Fruit fly (Drosophila melanogaster) whole organism, embryonic: ENCODE results near the gene beag.

ENCODE experiments used
- Bdp1 ChIP-seq: fragments of 200-800 bp; sonication (Bioruptor generic); optimal IDR thresholded peaks from 3 replicates; lab custom pipeline; 2016; ENCODE audit warnings: missing biosample characterization, missing genetic modification characterization
- Bteb2 ChIP-seq: fragments of 200-800 bp; sonication (Bioruptor generic); optimal IDR thresholded peaks from 2 replicates; lab custom pipeline; 2016; ENCODE audit warnings: missing biosample characterization, missing genetic modification characterization
- CG10366 ChIP-seq: fragments of 200-800 bp; sonication (Bioruptor generic); IDR thresholded peaks from 2 replicates; pipeline ENCODE4 v1.3.6; 2022; ENCODE audit warnings: missing biosample characterization, missing genetic modification characterization
- CG11504 ChIP-seq: fragments of 200-800 bp; sonication (Bioruptor generic); optimal IDR thresholded peaks from 3 replicates; lab custom pipeline; 2019; ENCODE audit warnings: missing biosample characterization, mild to moderate bottlenecking, missing genetic modification characterization, moderate library complexity
- CG12299 ChIP-seq: fragments of 200-800 bp; sonication (Bioruptor generic); optimal IDR thresholded peaks from 2 replicates; lab custom pipeline; 2018; ENCODE audit warnings: missing biosample characterization, mild to moderate bottlenecking, missing genetic modification characterization
- CG12659 ChIP-seq: fragments of 200-800 bp; sonication (Bioruptor generic); optimal IDR thresholded peaks from 3 replicates; lab custom pipeline; 2017; ENCODE audit warnings: mild to moderate bottlenecking, missing biosample characterization, missing genetic modification reagents, missing genetic modification characterization
- CG12769 ChIP-seq: fragments of 200-800 bp; sonication (Bioruptor generic); optimal IDR thresholded peaks from 2 replicates; lab custom pipeline; 2019; ENCODE audit warnings: missing biosample characterization, mild to moderate bottlenecking, missing genetic modification characterization, moderate library complexity
- CG14441 ChIP-seq: fragments of 200-800 bp; sonication (Bioruptor generic); IDR thresholded peaks from 2 replicates; pipeline ENCODE4 v1.3.6; 2022; ENCODE audit warnings: missing biosample characterization, missing genetic modification characterization
- CG15479 ChIP-seq: fragments of 200-800 bp; sonication (Bioruptor generic); optimal IDR thresholded peaks from 3 replicates; lab custom pipeline; 2019; ENCODE audit warnings: missing biosample characterization, mild to moderate bottlenecking, missing genetic modification characterization, moderate library complexity
- CG15514 ChIP-seq: fragments of 200-800 bp; sonication (Bioruptor generic); optimal IDR thresholded peaks from 3 replicates; lab custom pipeline; 2017; ENCODE audit warnings: missing biosample characterization, missing genetic modification characterization, mild to moderate bottlenecking, moderate library complexity, missing genetic modification reagents
- CG16779 ChIP-seq: fragments of 200-800 bp; sonication (Bioruptor generic); IDR thresholded peaks from 2 replicates; pipeline ENCODE4 v1.3.6; 2022; ENCODE audit warnings: missing biosample characterization, missing genetic modification characterization
- CG17385 ChIP-seq: fragments of 200-800 bp; sonication (Bioruptor generic); optimal IDR thresholded peaks from 3 replicates; lab custom pipeline; 2018; ENCODE audit warnings: missing biosample characterization, mild to moderate bottlenecking, missing genetic modification characterization
- CG17802 ChIP-seq: fragments of 200-800 bp; sonication (Bioruptor generic); optimal IDR thresholded peaks from 2 replicates; lab custom pipeline; 2018; ENCODE audit warnings: missing biosample characterization, mild to moderate bottlenecking, missing genetic modification characterization, moderate library complexity
- CG2889 ChIP-seq: fragments of 200-800 bp; sonication (Bioruptor generic); IDR thresholded peaks from 3 replicates; pipeline ENCODE4 v1.3.6; 2022; ENCODE audit warnings: missing biosample characterization, missing genetic modification characterization
- CG4282 ChIP-seq: fragments of 200-800 bp; sonication (Bioruptor generic); optimal IDR thresholded peaks from 2 replicates; lab custom pipeline; 2016; ENCODE audit warnings: missing biosample characterization, missing genetic modification characterization
- CG4360 ChIP-seq: fragments of 200-800 bp; sonication (Bioruptor generic); IDR thresholded peaks from 2 replicates; pipeline ENCODE4 v1.3.6; 2022; ENCODE audit warnings: missing biosample characterization, missing genetic modification characterization
- CG6175 ChIP-seq: fragments of 200-800 bp; sonication (Bioruptor generic); IDR thresholded peaks from 3 replicates; pipeline ENCODE4 v1.3.6; 2022; ENCODE audit warnings: missing biosample characterization, missing genetic modification characterization
- CG6683 ChIP-seq: fragments of 200-800 bp; sonication (Bioruptor generic); optimal IDR thresholded peaks from 2 replicates; lab custom pipeline; 2017; ENCODE audit warnings: missing biosample characterization, mild to moderate bottlenecking, missing genetic modification characterization, missing genetic modification reagents
- CG6854 ChIP-seq: fragments of 200-800 bp; sonication (Bioruptor generic); optimal IDR thresholded peaks from 3 replicates; lab custom pipeline; 2017; ENCODE audit warnings: missing biosample characterization, mild to moderate bottlenecking, missing genetic modification characterization
- CG7987 ChIP-seq: fragments of 200-800 bp; sonication (Bioruptor generic); optimal IDR thresholded peaks from 2 replicates; lab custom pipeline; 2018; ENCODE audit warnings: missing biosample characterization, mild to moderate bottlenecking, missing genetic modification characterization, moderate library complexity
- CG9932 ChIP-seq: fragments of 200-800 bp; sonication (Bioruptor generic); IDR thresholded peaks from 2 replicates; pipeline ENCODE4 v1.3.6; 2022; ENCODE audit warnings: missing biosample characterization, missing genetic modification characterization
- HmgD ChIP-seq: fragments of 200-800 bp; sonication (Bioruptor generic); optimal IDR thresholded peaks from 3 replicates; lab custom pipeline; 2016; ENCODE audit warnings: missing biosample characterization, missing genetic modification characterization
- Hsf ChIP-seq: fragments of 200-800 bp; sonication (Bioruptor generic); optimal IDR thresholded peaks from 3 replicates; lab custom pipeline; 2016; ENCODE audit warnings: missing biosample characterization, missing genetic modification characterization
- MESR4 ChIP-seq: fragments of 200-800 bp; sonication (Bioruptor generic); optimal IDR thresholded peaks from 2 replicates; lab custom pipeline; 2018; ENCODE audit warnings: missing biosample characterization, mild to moderate bottlenecking, missing genetic modification characterization, moderate library complexity
- Spps ChIP-seq: fragments of 200-800 bp; sonication (Bioruptor generic); optimal IDR thresholded peaks from 2 replicates; lab custom pipeline; 2018; ENCODE audit warnings: missing biosample characterization, mild to moderate bottlenecking, missing genetic modification characterization
- Tbp ChIP-seq: fragments of >200 bp; optimal IDR thresholded peaks from 2 replicates; lab custom pipeline; 2018; ENCODE audit warnings: missing biosample characterization, missing genetic modification characterization
- Vsx1 ChIP-seq: fragments of 200-800 bp; sonication (Bioruptor generic); optimal IDR thresholded peaks from 2 replicates; lab custom pipeline; 2017; ENCODE audit warnings: missing biosample characterization, mild to moderate bottlenecking, missing genetic modification characterization, missing genetic modification reagents
- al ChIP-seq: fragments of 200-800 bp; sonication (Bioruptor generic); IDR thresholded peaks from 2 replicates; pipeline ENCODE4 v1.3.6; 2022; ENCODE audit warnings: missing biosample characterization, missing genetic modification characterization
- ap ChIP-seq: fragments of 200-800 bp; sonication (Bioruptor generic); IDR thresholded peaks from 2 replicates; pipeline ENCODE4 v1.3.6; 2022; ENCODE audit warnings: missing biosample characterization, missing genetic modification characterization
- ash1 ChIP-seq: fragments of 200-800 bp; sonication (Bioruptor generic); optimal IDR thresholded peaks from 2 replicates; lab custom pipeline; 2018; ENCODE audit warnings: missing biosample characterization, mild to moderate bottlenecking, missing genetic modification characterization
- ato ChIP-seq: fragments of 200-800 bp; sonication (Bioruptor generic); IDR thresholded peaks from 2 replicates; pipeline ENCODE4 v1.3.6; 2022; ENCODE audit warnings: missing biosample characterization, missing genetic modification characterization; ENCODE audit not compliant: partially characterized antibody
- bab2 ChIP-seq: fragments of 200-800 bp; sonication (Bioruptor generic); optimal IDR thresholded peaks from 2 replicates; lab custom pipeline; 2016; ENCODE audit warnings: missing biosample characterization, missing genetic modification characterization
- bcd ChIP-seq: fragments of 200-800 bp; sonication (Bioruptor generic); optimal IDR thresholded peaks from 2 replicates; lab custom pipeline; 2017; ENCODE audit warnings: missing biosample characterization, mild to moderate bottlenecking, missing genetic modification characterization
- cato ChIP-seq: fragments of 200-800 bp; sonication (Bioruptor generic); optimal IDR thresholded peaks from 2 replicates; lab custom pipeline; 2016; ENCODE audit warnings: missing biosample characterization, missing genetic modification characterization, borderline replicate concordance
- danr ChIP-seq: fragments of 200-800 bp; sonication (Bioruptor generic); IDR thresholded peaks from 2 replicates; pipeline ENCODE4 v1.3.6; 2022; ENCODE audit warnings: missing biosample characterization, missing genetic modification characterization
- dpn ChIP-seq, 2 experiments: fragments of 200-800 bp; sonication (Bioruptor generic); optimal IDR thresholded peaks; 3 replicates each; lab custom pipeline; 2016; ENCODE audit warnings: missing biosample characterization in 2 of 2, missing genetic modification characterization in 2 of 2
- esg ChIP-seq: fragments of 200-800 bp; sonication (Bioruptor generic); conservative IDR thresholded peaks from 2 replicates; pipeline ENCODE4 v1.3.6; 2022; ENCODE audit warnings: missing biosample characterization, missing genetic modification characterization
- fd3F ChIP-seq: fragments of 200-800 bp; sonication (Bioruptor generic); optimal IDR thresholded peaks from 2 replicates; lab custom pipeline; 2018; ENCODE audit warnings: missing biosample characterization, mild to moderate bottlenecking, missing genetic modification characterization, moderate library complexity
- grn ChIP-seq: fragments of 200-800 bp; sonication (Bioruptor generic); optimal IDR thresholded peaks from 3 replicates; lab custom pipeline; 2017; ENCODE audit warnings: missing biosample characterization, missing genetic modification characterization
- inv ChIP-seq: fragments of 200-800 bp; sonication (Bioruptor generic); IDR thresholded peaks from 2 replicates; pipeline ENCODE4 v1.3.6; 2022; ENCODE audit warnings: missing biosample characterization, missing genetic modification characterization; ENCODE audit not compliant: partially characterized antibody
- lab ChIP-seq: fragments of 200-800 bp; sonication (Bioruptor generic); optimal IDR thresholded peaks from 3 replicates; lab custom pipeline; 2017; ENCODE audit warnings: missing biosample characterization, missing genetic modification characterization, mild to moderate bottlenecking, moderate library complexity, missing genetic modification reagents
- lola ChIP-seq, 3 experiments: fragments of >200 bp in 2 of 3; fragments of 200-800 bp in 1 of 3; sonication (Bioruptor generic) in 1 of 3; optimal IDR thresholded peaks; 2 replicates each; lab custom pipeline; 2017 to 2019; ENCODE audit warnings: missing biosample characterization in 3 of 3, missing genetic modification characterization in 3 of 3, mild to moderate bottlenecking in 1 of 3, moderate library complexity in 1 of 3
- luna ChIP-seq: fragments of 200-800 bp; sonication (Bioruptor generic); optimal IDR thresholded peaks from 2 replicates; lab custom pipeline; 2016; ENCODE audit warnings: missing biosample characterization, missing genetic modification characterization
- mirr ChIP-seq: fragments of 200-800 bp; sonication (Bioruptor generic); optimal IDR thresholded peaks from 3 replicates; lab custom pipeline; 2018; ENCODE audit warnings: missing biosample characterization, mild to moderate bottlenecking, missing genetic modification characterization
- so ChIP-seq: fragments of 200-800 bp; sonication (Bioruptor generic); IDR thresholded peaks from 3 replicates; pipeline ENCODE4 v1.3.6; 2022; ENCODE audit warnings: missing biosample characterization, missing genetic modification characterization
- stwl ChIP-seq: fragments of 200-800 bp; sonication (Bioruptor generic); optimal IDR thresholded peaks from 3 replicates; lab custom pipeline; 2018; ENCODE audit warnings: missing biosample characterization, mild to moderate bottlenecking, missing genetic modification characterization, moderate library complexity
- trem ChIP-seq: fragments of 200-800 bp; optimal IDR thresholded peaks from 3 replicates; lab custom pipeline; 2019; ENCODE audit warnings: missing biosample characterization, mild to moderate bottlenecking, missing genetic modification characterization, moderate library complexity
- tup ChIP-seq: fragments of 200-800 bp; sonication (Bioruptor generic); optimal IDR thresholded peaks from 2 replicates; lab custom pipeline; 2016; ENCODE audit warnings: missing biosample characterization, mild to moderate bottlenecking, missing genetic modification characterization, moderate library complexity
- unpg ChIP-seq: fragments of 200-800 bp; sonication (Bioruptor generic); optimal IDR thresholded peaks from 3 replicates; lab custom pipeline; 2018; ENCODE audit warnings: missing biosample characterization, mild to moderate bottlenecking, missing genetic modification characterization, moderate library complexity
- vfl ChIP-seq: fragments of 200-800 bp; sonication (Bioruptor generic); optimal IDR thresholded peaks from 2 replicates; lab custom pipeline; 2016; ENCODE audit warnings: missing biosample characterization, missing genetic modification characterization
- wdn ChIP-seq: fragments of 200-800 bp; sonication (Bioruptor generic); IDR thresholded peaks from 2 replicates; pipeline ENCODE4 v1.3.6; 2022; ENCODE audit warnings: missing biosample characterization, missing genetic modification characterization

beag gene

DNA sequence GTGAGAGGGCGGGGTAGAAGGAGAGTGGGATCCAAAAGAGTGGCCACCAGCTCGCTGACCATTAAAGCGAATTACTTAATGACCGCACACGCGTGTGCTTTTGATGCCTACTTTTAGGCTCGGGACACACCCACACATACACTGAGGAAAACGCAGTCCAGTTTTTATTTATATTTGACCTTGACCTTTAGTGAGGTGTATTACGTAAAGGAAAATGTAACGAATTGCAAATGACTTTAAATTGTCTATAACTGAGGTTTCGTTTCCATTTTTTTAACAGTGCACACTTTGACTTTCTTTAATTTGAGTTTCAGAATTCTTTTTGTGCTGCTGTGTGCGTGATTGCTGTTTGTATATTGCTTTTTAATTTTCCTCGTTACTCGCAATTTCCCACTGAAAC, 20.4 kb upstream of the beag start (continued):
- peak in 1 of 2 experiments; percentile 13 for TF ChIP-seq dpn (GFP tag; optimal IDR thresholded peaks at IDR 0.05; lab: Kevin White, UChicago)
- no peak for TF ChIP-seq CG7987 (GFP tag; lab: Kevin White, UChicago)
- no peak for TF ChIP-seq fd3F
- TF ChIP-seq danr: no peak
- TF ChIP-seq CG6683 (GFP tag; lab: Kevin White, UChicago): no peak
- TF ChIP-seq CG10366 (GFP tag; lab: Robert Waterston, UW): 0 out of 2 replicates have a peak, but pooled peaks have one; percentile 9
- TF ChIP-seq trem (tag; lab: Kevin White, UChicago): no peak
- no peak for TF ChIP-seq bcd (GFP tag; lab: Kevin White, UChicago)
- TF ChIP-seq unpg (GFP tag; lab: Kevin White, UChicago): peak; percentile 19
- TF ChIP-seq tup (GFP tag; lab: Kevin White, UChicago): no peak
- no peak for TF ChIP-seq bab2 (GFP tag; lab: Kevin White, UChicago)
- TF ChIP-seq wdn: no peak
- TF ChIP-seq CG12659 (GFP tag; lab: Kevin White, UChicago): no peak
- no peak for TF ChIP-seq CG16779
- no peak for TF ChIP-seq lola (GFP tag; optimal IDR thresholded peaks at IDR 0.05; lab: Kevin White, UChicago)
- 0 out of 2 replicates have a peak, but pooled peaks have one; percentile 26 for TF ChIP-seq CG14441 (GFP tag; lab: Robert Waterston, UW)
- peak; percentile 29; the same call in 1 of the 2 replicates for TF ChIP-seq CG9932 (GFP tag; lab: Robert Waterston, UW)
- no peak for TF ChIP-seq ash1 (GFP tag; lab: Kevin White, UChicago)
- no peak for TF ChIP-seq CG2889 (GFP tag; lab: Robert Waterston, UW)
- peak; percentile 25 for TF ChIP-seq CG6854
- TF ChIP-seq stwl (tag; lab: Kevin White, UChicago): no peak
- no peak for TF ChIP-seq cato (GFP tag; lab: Kevin White, UChicago)
- TF ChIP-seq MESR4: no peak
- TF ChIP-seq Vsx1 (GFP tag; lab: Kevin White, UChicago): no peak
- TF ChIP-seq vfl (GFP tag; lab: Kevin White, UChicago): no peak
- no peak for TF ChIP-seq CG15514
- TF ChIP-seq CG15479: no peak
- no peak for TF ChIP-seq mirr (GFP tag; lab: Kevin White, UChicago)
- TF ChIP-seq CG12299 (tag; lab: Kevin White, UChicago): no peak
- TF ChIP-seq Tbp: no peak
- TF ChIP-seq lab: peak; percentile 57
- TF ChIP-seq al (GFP tag; lab: Robert Waterston, UW): no peak
- TF ChIP-seq grn (GFP tag; lab: Kevin White, UChicago): no peak
- TF ChIP-seq Spps: no peak
- TF ChIP-seq ato (GFP tag; lab: Robert Waterston, UW): no peak
- TF ChIP-seq so (GFP tag; lab: Robert Waterston, UW): no peak
- no peak for TF ChIP-seq CG17385 (GFP tag; lab: Kevin White, UChicago)
- no peak for TF ChIP-seq inv (GFP tag; lab: Robert Waterston, UW)
- TF ChIP-seq CG6175: no peak
- no peak for TF ChIP-seq luna (GFP tag; lab: Kevin White, UChicago)
- TF ChIP-seq Bdp1 (GFP tag; lab: Kevin White, UChicago): no peak
- no peak for TF ChIP-seq HmgD (GFP tag; lab: Kevin White, UChicago)
- no peak for TF ChIP-seq CG4360
- no peak for TF ChIP-seq CG12769 (tag; lab: Kevin White, UChicago)
- TF ChIP-seq Bteb2 (GFP tag; lab: Kevin White, UChicago): no peak
- TF ChIP-seq ap: no peak
- no peak for TF ChIP-seq CG4282
- peak; percentile 41; the same call in 1 of the 2 replicates for TF ChIP-seq esg
- TF ChIP-seq CG11504 (tag; lab: Kevin White, UChicago): peak; percentile 61
- no peak for TF ChIP-seq CG17802
- TF ChIP-seq Hsf (GFP tag; lab: Kevin White, UChicago): no peak
